Fruit fly (Drosophila melanogaster) whole organism, embryonic: Measurements from ENCODE around the gene RpL32.

Experiments used
- Awh ChIP-seq: fragments of 200-800 bp; sonication (Bioruptor generic); IDR thresholded peaks from 2 replicates; pipeline ENCODE4, ENCODE4 v1.3.6; 2022; ENCODE audit warnings: missing biosample characterization, missing genetic modification characterization
- CG10462 ChIP-seq: fragments of 200-800 bp; sonication (Bioruptor generic); optimal IDR thresholded peaks from 2 replicates; lab custom pipeline; 2016; ENCODE audit warnings: missing biosample characterization, missing genetic modification characterization
- CG14667 ChIP-seq: fragments of 200-800 bp; sonication (Bioruptor generic); IDR thresholded peaks from 2 replicates; pipeline ENCODE4 v1.3.6; 2022; ENCODE audit warnings: missing biosample characterization, missing genetic modification characterization
- CG15269 ChIP-seq: fragments of 200-800 bp; sonication (Bioruptor generic); optimal IDR thresholded peaks from 2 replicates; lab custom pipeline; 2018; ENCODE audit warnings: missing biosample characterization, mild to moderate bottlenecking, missing genetic modification characterization, moderate library complexity
- CG17186 ChIP-seq: fragments of 200-800 bp; sonication (Bioruptor generic); optimal IDR thresholded peaks from 3 replicates; lab custom pipeline; 2017; ENCODE audit warnings: missing biosample characterization, missing genetic modification reagents, missing genetic modification characterization
- CG18262 ChIP-seq: fragments of 200-800 bp; optimal IDR thresholded peaks from 3 replicates; lab custom pipeline; 2019; ENCODE audit warnings: missing biosample characterization, mild to moderate bottlenecking, missing genetic modification characterization, moderate library complexity
- CG30403 ChIP-seq: fragments of 200-800 bp; sonication (Bioruptor generic); optimal IDR thresholded peaks from 3 replicates; lab custom pipeline; 2016; ENCODE audit warnings: missing biosample characterization, missing genetic modification characterization
- CG31388 ChIP-seq: fragments of 200-800 bp; sonication (Bioruptor generic); optimal IDR thresholded peaks from 2 replicates; lab custom pipeline; 2016; ENCODE audit warnings: missing biosample characterization, missing genetic modification characterization
- CG31441 ChIP-seq: fragments of 200-800 bp; sonication (Bioruptor generic); IDR thresholded peaks from 2 replicates; pipeline ENCODE4 v1.3.6; 2022; ENCODE audit warnings: missing biosample characterization, missing genetic modification characterization
- CG3726 ChIP-seq: fragments of 200-800 bp; sonication (Bioruptor generic); IDR thresholded peaks from 3 replicates; pipeline ENCODE4, ENCODE4 v1.3.6; 2022; ENCODE audit warnings: missing biosample characterization, missing genetic modification characterization
- CG4854 ChIP-seq: fragments of 200-800 bp; sonication (Bioruptor generic); optimal IDR thresholded peaks from 2 replicates; lab custom pipeline; 2016; ENCODE audit warnings: missing biosample characterization, missing genetic modification characterization, inconsistent platforms
- CG5245 ChIP-seq: fragments of 200-800 bp; sonication (Bioruptor generic); optimal IDR thresholded peaks from 3 replicates; lab custom pipeline; 2016; ENCODE audit warnings: missing biosample characterization, missing genetic modification characterization
- CG6175 ChIP-seq: fragments of 200-800 bp; sonication (Bioruptor generic); IDR thresholded peaks from 3 replicates; pipeline ENCODE4 v1.3.6; 2022; ENCODE audit warnings: missing biosample characterization, missing genetic modification characterization
- CG6689 ChIP-seq: fragments of 200-800 bp; sonication (Bioruptor generic); IDR thresholded peaks from 2 replicates; pipeline ENCODE4 v1.3.6; 2022; ENCODE audit warnings: missing biosample characterization, missing genetic modification characterization
- CG8290 ChIP-seq, 3 experiments: fragments of 200-800 bp; sonication (Bioruptor generic); optimal IDR thresholded peaks; 2 replicates each; lab custom pipeline; 2016 to 2019; ENCODE audit warnings: missing biosample characterization in 3 of 3, missing genetic modification characterization in 3 of 3, mild to moderate bottlenecking in 2 of 3, moderate library complexity in 1 of 3
- CG8359 ChIP-seq: fragments of 200-800 bp; sonication (Bioruptor generic); optimal IDR thresholded peaks from 2 replicates; lab custom pipeline; 2017; ENCODE audit warnings: missing biosample characterization, mild to moderate bottlenecking, missing genetic modification characterization, borderline replicate concordance
- CG9727 ChIP-seq: fragments of 200-800 bp; sonication (Bioruptor generic); optimal IDR thresholded peaks from 3 replicates; lab custom pipeline; 2017; ENCODE audit warnings: missing biosample characterization, mild to moderate bottlenecking, missing genetic modification characterization
- Chrac-16 ChIP-seq: fragments of 200-800 bp; sonication (Bioruptor generic); optimal IDR thresholded peaks from 3 replicates; lab custom pipeline; 2016; ENCODE audit warnings: missing biosample characterization, missing genetic modification characterization
- CoRest ChIP-seq: fragments of 200-800 bp; sonication (Bioruptor generic); optimal IDR thresholded peaks from 3 replicates; lab custom pipeline; 2018; ENCODE audit warnings: missing biosample characterization, mild to moderate bottlenecking, missing genetic modification characterization, moderate library complexity
- Dek ChIP-seq: fragments of 200-800 bp; sonication (Bioruptor generic); optimal IDR thresholded peaks from 3 replicates; lab custom pipeline; 2019; ENCODE audit warnings: missing biosample characterization, mild to moderate bottlenecking, missing genetic modification characterization, moderate library complexity
- Gsc ChIP-seq: fragments of 200-800 bp; sonication (Bioruptor generic); IDR thresholded peaks from 2 replicates; pipeline ENCODE4 v1.3.6; 2022; ENCODE audit warnings: missing biosample characterization, missing genetic modification characterization
- H2.0 ChIP-seq: fragments of 200-800 bp; sonication (Bioruptor generic); IDR thresholded peaks from 2 replicates; pipeline ENCODE4 v1.3.6; 2022; ENCODE audit warnings: missing biosample characterization, missing genetic modification characterization
- HmgZ ChIP-seq: fragments of 200-800 bp; sonication (Bioruptor generic); optimal IDR thresholded peaks from 2 replicates; lab custom pipeline; 2018; ENCODE audit warnings: missing biosample characterization, mild to moderate bottlenecking, missing genetic modification characterization
- Hmr ChIP-seq: fragments of 200-800 bp; sonication (Bioruptor generic); optimal IDR thresholded peaks from 3 replicates; lab custom pipeline; 2017; ENCODE audit warnings: mild to moderate bottlenecking, missing biosample characterization, missing genetic modification reagents, missing genetic modification characterization
- Stat92E ChIP-seq, 3 experiments: fragments of >200 bp in 2 of 3; fragments of 200-800 bp in 1 of 3; sonication (Bioruptor generic) in 1 of 3; optimal IDR thresholded peaks; 2 replicates each; lab custom pipeline; 2017 to 2019; ENCODE audit warnings: missing biosample characterization in 3 of 3, missing genetic modification characterization in 3 of 3, mild to moderate bottlenecking in 1 of 3, moderate library complexity in 1 of 3
- TFAM ChIP-seq: fragments of 200-800 bp; sonication (Bioruptor generic); optimal IDR thresholded peaks from 2 replicates; lab custom pipeline; 2017; ENCODE audit warnings: missing biosample characterization, missing genetic modification characterization, inconsistent platforms
- aop ChIP-seq: fragments of 200-800 bp; sonication (Bioruptor generic); IDR thresholded peaks from 2 replicates; pipeline ENCODE4 v1.3.6; 2022; ENCODE audit warnings: missing biosample characterization, missing genetic modification characterization
- az2 ChIP-seq: fragments of 200-800 bp; sonication (Bioruptor generic); optimal IDR thresholded peaks from 3 replicates; lab custom pipeline; 2016; ENCODE audit warnings: missing biosample characterization, missing genetic modification characterization
- chif ChIP-seq, 2 experiments: fragments of 200-800 bp; sonication (Bioruptor generic); optimal IDR thresholded peaks; 3 replicates each; lab custom pipeline; 2016; ENCODE audit warnings: missing biosample characterization in 2 of 2, missing genetic modification characterization in 2 of 2
- crol ChIP-seq: fragments of 200-800 bp; sonication (Bioruptor generic); IDR thresholded peaks from 2 replicates; pipeline ENCODE4 v1.3.6; 2022; ENCODE audit warnings: missing biosample characterization, missing genetic modification characterization
- dimm ChIP-seq: fragments of 200-800 bp; sonication (Bioruptor generic); IDR thresholded peaks from 2 replicates; pipeline ENCODE4 v1.3.6; 2022; ENCODE audit warnings: missing biosample characterization, missing genetic modification characterization
- en ChIP-seq: fragments of 200-800 bp; sonication (Bioruptor generic); optimal IDR thresholded peaks from 2 replicates; lab custom pipeline; 2016; ENCODE audit warnings: missing biosample characterization, missing genetic modification characterization
- fd64A ChIP-seq: fragments of 200-800 bp; sonication (Bioruptor generic); optimal IDR thresholded peaks from 3 replicates; lab custom pipeline; 2018; ENCODE audit warnings: missing biosample characterization, mild to moderate bottlenecking, missing genetic modification characterization
- jumu ChIP-seq: fragments of 200-800 bp; sonication (Bioruptor generic); optimal IDR thresholded peaks from 3 replicates; lab custom pipeline; 2016; ENCODE audit warnings: missing biosample characterization, missing genetic modification characterization
- oc ChIP-seq: fragments of 200-800 bp; sonication (Bioruptor generic); optimal IDR thresholded peaks from 2 replicates; lab custom pipeline; 2018; ENCODE audit warnings: missing biosample characterization, mild to moderate bottlenecking, missing genetic modification characterization, moderate library complexity
- pan ChIP-seq, 4 experiments: fragments of >200 bp in 3 of 4; fragments of 200-800 bp in 1 of 4; sonication (Bioruptor generic) in 1 of 4; optimal IDR thresholded peaks in 3 of 4; IDR thresholded peaks in 1 of 4; 2 replicates each; pipeline versions ENCODE4 v1.3.6 to Lab custom; 2017 to 2022; ENCODE audit warnings: missing biosample characterization in 2 of 4, missing genetic modification characterization in 2 of 4, mixed read lengths in 1 of 4
- phol ChIP-seq: fragments of 200-800 bp; sonication (Bioruptor generic); optimal IDR thresholded peaks from 3 replicates; lab custom pipeline; 2018; ENCODE audit warnings: missing biosample characterization, mild to moderate bottlenecking, missing genetic modification characterization, moderate library complexity
- pnt ChIP-seq: fragments of 200-800 bp; sonication (Bioruptor generic); optimal IDR thresholded peaks from 3 replicates; lab custom pipeline; 2016; ENCODE audit warnings: missing biosample characterization, missing genetic modification characterization
- prd ChIP-seq, 3 experiments: fragments of >200 bp in 2 of 3; fragments of 200-800 bp in 1 of 3; sonication (Bioruptor generic) in 1 of 3; optimal IDR thresholded peaks in 2 of 3; IDR thresholded peaks in 1 of 3; 2 replicates in 2 of 3; 3 replicates in 1 of 3; pipeline versions ENCODE4 v1.3.6 to Lab custom; 2017 to 2022; ENCODE audit warnings: missing biosample characterization in 1 of 3, missing genetic modification characterization in 1 of 3
- pzg ChIP-seq: fragments of 200-800 bp; sonication (Bioruptor generic); optimal IDR thresholded peaks from 3 replicates; lab custom pipeline; 2018; ENCODE audit warnings: missing biosample characterization, mild to moderate bottlenecking, missing genetic modification characterization, moderate library complexity
- shn ChIP-seq: fragments of 200-800 bp; sonication (Bioruptor generic); optimal IDR thresholded peaks from 3 replicates; lab custom pipeline; 2016; ENCODE audit warnings: missing biosample characterization, missing genetic modification characterization
- slbo ChIP-seq: fragments of 200-800 bp; sonication (Bioruptor generic); IDR thresholded peaks from 2 replicates; pipeline ENCODE4 v1.3.6; 2022; ENCODE audit warnings: missing biosample characterization, missing genetic modification characterization
- slp2 ChIP-seq: fragments of 200-800 bp; sonication (Bioruptor generic); optimal IDR thresholded peaks from 2 replicates; lab custom pipeline; 2016; ENCODE audit warnings: missing biosample characterization, missing genetic modification characterization
- tin ChIP-seq: fragments of 200-800 bp; sonication (Bioruptor generic); optimal IDR thresholded peaks from 3 replicates; lab custom pipeline; 2016; ENCODE audit warnings: missing biosample characterization, missing genetic modification characterization
- tio ChIP-seq: fragments of 200-800 bp; sonication (Bioruptor generic); optimal IDR thresholded peaks from 2 replicates; lab custom pipeline; 2017; ENCODE audit warnings: missing biosample characterization, missing genetic modification characterization, inconsistent platforms
- trem ChIP-seq: fragments of 200-800 bp; optimal IDR thresholded peaks from 3 replicates; lab custom pipeline; 2019; ENCODE audit warnings: missing biosample characterization, mild to moderate bottlenecking, missing genetic modification characterization, moderate library complexity
- vfl ChIP-seq: fragments of 200-800 bp; sonication (Bioruptor generic); optimal IDR thresholded peaks from 2 replicates; lab custom pipeline; 2016; ENCODE audit warnings: missing biosample characterization, missing genetic modification characterization
- vvl ChIP-seq: fragments of 200-800 bp; sonication (Bioruptor generic); IDR thresholded peaks from 2 replicates; pipeline ENCODE4 v1.3.6; 2022; ENCODE audit warnings: missing biosample characterization, missing genetic modification characterization

The RpL32 gene

dm6 chr3R:30056592-30057135 is 10.7 kb upstream of the RpL32 start, which contains the start of the genes CG7950 and Rpp14a (continued):
- TF ChIP-seq slp2 (peak; percentile 58), Chrac-16 (peak; percentile 85), vfl (peak; percentile 81), Awh (peak; percentile 37; the same call in 1 of the 2 replicates), az2 (GFP tag; lab: Kevin White, UChicago) (peak; percentile 85), tin (peak; percentile 77), CG30403 (GFP tag; lab: Kevin White, UChicago) (peak; percentile 87), pzg (GFP tag; lab: Kevin White, UChicago) (peak; percentile 58), aop (GFP tag; lab: Robert Waterston, UW) (no peak), Hmr (GFP tag; lab: Kevin White, UChicago) (peak; percentile 79), vvl (GFP tag; lab: Robert Waterston, UW) (peak; percentile 87), en (GFP tag; lab: Kevin White, UChicago) (peak; percentile 29), CG14667 (peak; percentile 44), Gsc (GFP tag; lab: Robert Waterston, UW) (no peak; the same call in 1 of the 2 replicates), pnt (peak; percentile 65), phol (peak; percentile 83), dimm (GFP tag; lab: Robert Waterston, UW) (peak; percentile 29; the same call in 1 of the 2 replicates), CG9727 (GFP tag; lab: Kevin White, UChicago) (peak; percentile 71), CG3726 (GFP tag; lab: Robert Waterston, UW) (0 out of 3 replicates have a peak, but pooled peaks have one; percentile 12), shn (GFP tag; lab: Kevin White, UChicago) (peak; percentile 88), crol (GFP tag; lab: Robert Waterston, UW) (0 out of 2 replicates have a peak, but pooled peaks have one; percentile 20), slbo (GFP tag; lab: Robert Waterston, UW) (peak; percentile 91), prd (optimal IDR thresholded peaks at IDR 0.05; lab: Kevin White, UChicago) (no peak), prd (GFP tag; IDR thresholded peaks at IDR 0.05; lab: Robert Waterston, UW) (peak; percentile 85), jumu (peak; percentile 73), CG8290 (GFP tag; optimal IDR thresholded peaks at IDR 0.05; lab: Kevin White, UChicago) (peak; percentile 54), CG8290 (tag; optimal IDR thresholded peaks at IDR 0.05; lab: Kevin White, UChicago) (peak in 1 of 2 experiments; percentile 82), CG10462 (peak; percentile 48), CG17186 (GFP tag; lab: Kevin White, UChicago) (peak; percentile 60), pan (optimal IDR thresholded peaks at IDR 0.05; lab: Kevin White, UChicago) (no peak), pan (GFP tag; optimal IDR thresholded peaks at IDR 0.05 in 1 of 2, IDR thresholded peaks at IDR 0.05 in 1 of 2) (peak in 1 of 2 experiments; percentile 79), CG8359 (GFP tag; lab: Kevin White, UChicago) (no peak), trem (peak; percentile 80), CG15269 (tag; lab: Kevin White, UChicago) (peak; percentile 83), tio (peak; percentile 65), Dek (tag; lab: Kevin White, UChicago) (peak; percentile 80), CoRest (tag; lab: Kevin White, UChicago) (peak; percentile 81), CG31441 (GFP tag; lab: Robert Waterston, UW) (peak; percentile 41; the same call in 1 of the 2 replicates), CG6689 (GFP tag; lab: Robert Waterston, UW) (peak; percentile 70), HmgZ (peak; percentile 89), H2.0 (peak; percentile 86), CG31388 (GFP tag; lab: Kevin White, UChicago) (peak; percentile 53), fd64A (no peak), Stat92E (GFP tag; optimal IDR thresholded peaks at IDR 0.05; lab: Kevin White, UChicago) (no peak), chif (GFP tag; optimal IDR thresholded peaks at IDR 0.05; lab: Kevin White, UChicago) (peak; percentile 68 to 86), CG18262 (tag; lab: Kevin White, UChicago) (peak; percentile 63), CG5245 (peak; percentile 47), TFAM (GFP tag; lab: Kevin White, UChicago) (no peak), CG6175 (no peak), CG4854 (GFP tag; lab: Kevin White, UChicago) (peak; percentile 63), oc (tag; lab: Kevin White, UChicago) (peak; percentile 74)
